Comparison of ENCODE assay signal across 1 fruit fly cellular context in genomic region chr3L:7347984-7348631, dm6.
TF ChIP-seq lines count a peak whose summit lies in the region.

Gene Srp19 (minus strand): TSS chr3L:7348034.
Gene qm (plus strand): TSS chr3L:7348313.

TF ChIP-seq in whole organism, embryonic, 481 proteins besides CTCF, POLR2A, EP300 and RAD21 (continued from another document and continues in another):
- TF ChIP-seq wek (GFP tag; optimal IDR thresholded peaks at IDR 0.05; lab: Kevin White, UChicago), result peak; percentile 43
- TF ChIP-seq Chrac-16 (GFP tag; optimal IDR thresholded peaks at IDR 0.05; lab: Kevin White, UChicago), result peak; percentile 34
- peak; percentile 27 for TF ChIP-seq tx (GFP tag; optimal IDR thresholded peaks at IDR 0.05; lab: Kevin White, UChicago)
- TF ChIP-seq Dbx (GFP tag; IDR thresholded peaks at IDR 0.05; lab: Robert Waterston, UW), result peak; percentile 52; the same call in 2 of the 3 replicates
- TF ChIP-seq Aef1 (GFP tag; IDR thresholded peaks at IDR 0.05; lab: Robert Waterston, UW), result peak; percentile 88
- no peak for TF ChIP-seq CG9876 (GFP tag; optimal IDR thresholded peaks at IDR 0.05; lab: Kevin White, UChicago)
- peak in 1 of 2 experiments; percentile 57 for TF ChIP-seq chif (GFP tag; optimal IDR thresholded peaks at IDR 0.05; lab: Kevin White, UChicago)
- TF ChIP-seq CG14965 (GFP tag; optimal IDR thresholded peaks at IDR 0.05; lab: Kevin White, UChicago; ENCODE audit: borderline replicate concordance), result no peak
- peak; percentile 66 for TF ChIP-seq pzg (GFP tag; optimal IDR thresholded peaks at IDR 0.05; lab: Kevin White, UChicago)
- TF ChIP-seq Asciz (GFP tag; optimal IDR thresholded peaks at IDR 0.05; lab: Kevin White, UChicago), result no peak
- no peak for TF ChIP-seq Spps (tag; optimal IDR thresholded peaks at IDR 0.05; lab: Kevin White, UChicago)
- peak; percentile 55 for TF ChIP-seq BtbVII (GFP tag; optimal IDR thresholded peaks at IDR 0.05; lab: Kevin White, UChicago)
- peak; percentile 69 for TF ChIP-seq pho (GFP tag; optimal IDR thresholded peaks at IDR 0.05; lab: Kevin White, UChicago)
- TF ChIP-seq salm (tag; optimal IDR thresholded peaks at IDR 0.05; lab: Kevin White, UChicago), result no peak
- TF ChIP-seq CG34224 (GFP tag; IDR thresholded peaks at IDR 0.05; lab: Robert Waterston, UW; ENCODE audit: partially characterized antibody), result peak; percentile 70
- peak; percentile 30; the same call in 1 of the 2 replicates for TF ChIP-seq CG14667 (GFP tag; IDR thresholded peaks at IDR 0.05; lab: Robert Waterston, UW)
- TF ChIP-seq amos (GFP tag; IDR thresholded peaks at IDR 0.05; lab: Robert Waterston, UW; ENCODE audit: partially characterized antibody), result peak; percentile 77
- TF ChIP-seq CG5245 (GFP tag; optimal IDR thresholded peaks at IDR 0.05; lab: Kevin White, UChicago), result peak; percentile 27
- TF ChIP-seq cg (GFP tag; optimal IDR thresholded peaks at IDR 0.05; lab: Kevin White, UChicago), result no peak
- TF ChIP-seq CG15073 (GFP tag; optimal IDR thresholded peaks at IDR 0.05; lab: Kevin White, UChicago), result no peak
- peak; percentile 87 for TF ChIP-seq CG13287 (GFP tag; IDR thresholded peaks at IDR 0.05; lab: Robert Waterston, UW; ENCODE audit: partially characterized antibody)
- TF ChIP-seq B-H1 (GFP tag; IDR thresholded peaks at IDR 0.05; lab: Robert Waterston, UW), result peak; percentile 11; the same call in 1 of the 3 replicates
- TF ChIP-seq sima (GFP tag; optimal IDR thresholded peaks at IDR 0.05; lab: Kevin White, UChicago), result no peak
- peak; percentile 71 for TF ChIP-seq hb (GFP tag; IDR thresholded peaks at IDR 0.05; lab: Robert Waterston, UW; ENCODE audit: partially characterized antibody)
- TF ChIP-seq NK7.1 (GFP tag; optimal IDR thresholded peaks at IDR 0.05; lab: Kevin White, UChicago), result no peak
- peak; percentile 92 for TF ChIP-seq knrl (GFP tag; IDR thresholded peaks at IDR 0.05; lab: Robert Waterston, UW; ENCODE audit: partially characterized antibody)
- peak; percentile 40 for TF ChIP-seq CG10267 (tag; optimal IDR thresholded peaks at IDR 0.05; lab: Kevin White, UChicago)
- TF ChIP-seq Gug (GFP tag; IDR thresholded peaks at IDR 0.05; lab: Robert Waterston, UW), result peak; percentile 24; the same call in 1 of the 4 replicates
- TF ChIP-seq vfl (GFP tag; optimal IDR thresholded peaks at IDR 0.05; lab: Kevin White, UChicago), result peak; percentile 54
- TF ChIP-seq B-H2 (GFP tag; optimal IDR thresholded peaks at IDR 0.05; lab: Kevin White, UChicago), result no peak
- TF ChIP-seq wdn (GFP tag; IDR thresholded peaks at IDR 0.05; lab: Robert Waterston, UW), result peak; percentile 46; the same call in 1 of the 2 replicates
- no peak for TF ChIP-seq CG2202 (tag; optimal IDR thresholded peaks at IDR 0.05; lab: Kevin White, UChicago)
- no peak for TF ChIP-seq CG33213 (GFP tag; optimal IDR thresholded peaks at IDR 0.05; lab: Kevin White, UChicago)
- TF ChIP-seq CG2875 (GFP tag; optimal IDR thresholded peaks at IDR 0.05; lab: Kevin White, UChicago), result no peak
- peak; percentile 85 for TF ChIP-seq vnd (GFP tag; IDR thresholded peaks at IDR 0.05; lab: Robert Waterston, UW; ENCODE audit: partially characterized antibody)
- no peak for TF ChIP-seq NC2β (GFP tag; optimal IDR thresholded peaks at IDR 0.05; lab: Kevin White, UChicago)
- peak; percentile 95 for TF ChIP-seq Sin3A (optimal IDR thresholded peaks at IDR 0.05; lab: Kevin White, UChicago)
- TF ChIP-seq bigmax (GFP tag; optimal IDR thresholded peaks at IDR 0.05; lab: Kevin White, UChicago), result no peak
- no peak for TF ChIP-seq Doc2 (GFP tag; IDR thresholded peaks at IDR 0.05; lab: Robert Waterston, UW)
- TF ChIP-seq GATAe (GFP tag; conservative IDR thresholded peaks at IDR 0.05; lab: Robert Waterston, UW), result 0 out of 2 replicates have a peak, but pooled peaks have one; percentile 10
- no peak for TF ChIP-seq sc (optimal IDR thresholded peaks at IDR 0.05; lab: Kevin White, UChicago)
- no peak for TF ChIP-seq sc (GFP tag; optimal IDR thresholded peaks at IDR 0.05; lab: Kevin White, UChicago)
- no peak for TF ChIP-seq yki (optimal IDR thresholded peaks at IDR 0.05; lab: Kevin White, UChicago)
- no peak for TF ChIP-seq CG11093 (GFP tag; IDR thresholded peaks at IDR 0.05; lab: Robert Waterston, UW)
- TF ChIP-seq CG34376 (GFP tag; optimal IDR thresholded peaks at IDR 0.05; lab: Kevin White, UChicago), result peak; percentile 41
- TF ChIP-seq CG3281 (GFP tag; optimal IDR thresholded peaks at IDR 0.05; lab: Kevin White, UChicago), result peak; percentile 34
- no peak for TF ChIP-seq grn (GFP tag; optimal IDR thresholded peaks at IDR 0.05; lab: Kevin White, UChicago)
- peak; percentile 50; the same call in 2 of the 3 replicates for TF ChIP-seq Opbp (GFP tag; IDR thresholded peaks at IDR 0.05; lab: Robert Waterston, UW; ENCODE audit: partially characterized antibody)
- TF ChIP-seq CG8290 (GFP tag; optimal IDR thresholded peaks at IDR 0.05; lab: Kevin White, UChicago), result peak; percentile 45
- TF ChIP-seq CG8290 (tag; optimal IDR thresholded peaks at IDR 0.05; lab: Kevin White, UChicago), result peak in 1 of 2 experiments; percentile 49
- peak; percentile 46 for TF ChIP-seq CG15601 (tag; optimal IDR thresholded peaks at IDR 0.05; lab: Kevin White, UChicago)
- TF ChIP-seq CG17612 (GFP tag; IDR thresholded peaks at IDR 0.05; lab: Robert Waterston, UW), result no peak
- no peak for TF ChIP-seq CG13123 (GFP tag; optimal IDR thresholded peaks at IDR 0.05; lab: Kevin White, UChicago)
- no peak for TF ChIP-seq CG3838 (GFP tag; optimal IDR thresholded peaks at IDR 0.05; lab: Kevin White, UChicago)
- peak; percentile 46 for TF ChIP-seq bcd (GFP tag; optimal IDR thresholded peaks at IDR 0.05; lab: Kevin White, UChicago)
- TF ChIP-seq lilli (GFP tag; optimal IDR thresholded peaks at IDR 0.05; lab: Kevin White, UChicago), result peak; percentile 73
- TF ChIP-seq CG17829 (tag; optimal IDR thresholded peaks at IDR 0.05; lab: Kevin White, UChicago), result peak; percentile 43
- no peak for TF ChIP-seq Kr (GFP tag; optimal IDR thresholded peaks at IDR 0.05; lab: Kevin White, UChicago)
- peak; percentile 58 for TF ChIP-seq CG32772 (GFP tag; IDR thresholded peaks at IDR 0.05; lab: Robert Waterston, UW)
- TF ChIP-seq ap (GFP tag; IDR thresholded peaks at IDR 0.05; lab: Robert Waterston, UW), result no peak
- no peak for TF ChIP-seq CG8281 (tag; optimal IDR thresholded peaks at IDR 0.05; lab: Kevin White, UChicago)
- peak; percentile 23 for TF ChIP-seq shn (GFP tag; optimal IDR thresholded peaks at IDR 0.05; lab: Kevin White, UChicago)
- TF ChIP-seq croc (GFP tag; conservative IDR thresholded peaks at IDR 0.05; lab: Robert Waterston, UW), result no peak
- peak; percentile 0 for TF ChIP-seq NfI (GFP tag; optimal IDR thresholded peaks at IDR 0.05; lab: Kevin White, UChicago)
- TF ChIP-seq CG13624 (GFP tag; optimal IDR thresholded peaks at IDR 0.05; lab: Kevin White, UChicago), result peak; percentile 52
- TF ChIP-seq CG1832 (GFP tag; optimal IDR thresholded peaks at IDR 0.05; lab: Kevin White, UChicago), result no peak
- no peak for TF ChIP-seq CG7928 (GFP tag; optimal IDR thresholded peaks at IDR 0.05; lab: Kevin White, UChicago)
- peak; percentile 36 for TF ChIP-seq cwo (GFP tag; optimal IDR thresholded peaks at IDR 0.05; lab: Kevin White, UChicago)
- no peak for TF ChIP-seq Hmx (GFP tag; optimal IDR thresholded peaks at IDR 0.05; lab: Kevin White, UChicago)
- TF ChIP-seq CG3726 (GFP tag; IDR thresholded peaks at IDR 0.05; lab: Robert Waterston, UW), result no peak
- peak; percentile 10 for TF ChIP-seq CG7786 (GFP tag; optimal IDR thresholded peaks at IDR 0.05; lab: Kevin White, UChicago)
- no peak for TF ChIP-seq Sox102F (GFP tag; optimal IDR thresholded peaks at IDR 0.05; lab: Kevin White, UChicago)
- TF ChIP-seq trem (tag; optimal IDR thresholded peaks at IDR 0.05; lab: Kevin White, UChicago), result peak; percentile 6
- TF ChIP-seq h (optimal IDR thresholded peaks at IDR 0.05; lab: Kevin White, UChicago), result no peak
- no peak for TF ChIP-seq pb (GFP tag; optimal IDR thresholded peaks at IDR 0.05; lab: Kevin White, UChicago)
- peak; percentile 46 for TF ChIP-seq CG8924 (tag; optimal IDR thresholded peaks at IDR 0.05; lab: Kevin White, UChicago)
- TF ChIP-seq Ets97D (GFP tag; optimal IDR thresholded peaks at IDR 0.05; lab: Kevin White, UChicago), result peak; percentile 51
- no peak for TF ChIP-seq Hey (tag; optimal IDR thresholded peaks at IDR 0.05; lab: Kevin White, UChicago)
- TF ChIP-seq D19B (GFP tag; optimal IDR thresholded peaks at IDR 0.05; lab: Kevin White, UChicago), result no peak
- TF ChIP-seq Dip3 (GFP tag; optimal IDR thresholded peaks at IDR 0.05; lab: Kevin White, UChicago), result peak; percentile 6
- TF ChIP-seq CoRest (tag; optimal IDR thresholded peaks at IDR 0.05; lab: Kevin White, UChicago), result peak; percentile 68
- TF ChIP-seq Meics (GFP tag; optimal IDR thresholded peaks at IDR 0.05; lab: Kevin White, UChicago), result peak; percentile 14
- no peak for TF ChIP-seq pan (optimal IDR thresholded peaks at IDR 0.05; lab: Kevin White, UChicago)
- peak in 1 of 2 experiments; percentile 63 for TF ChIP-seq pan (GFP tag; optimal IDR thresholded peaks at IDR 0.05 in 1 of 2, IDR thresholded peaks at IDR 0.05 in 1 of 2)
- TF ChIP-seq so (GFP tag; IDR thresholded peaks at IDR 0.05; lab: Robert Waterston, UW), result peak; percentile 55; the same call in 2 of the 3 replicates
- TF ChIP-seq CG3407 (GFP tag; optimal IDR thresholded peaks at IDR 0.05; lab: Kevin White, UChicago), result no peak
- TF ChIP-seq CG8765 (GFP tag; IDR thresholded peaks at IDR 0.05; lab: Robert Waterston, UW), result no peak
- peak; percentile 51; the same call in 1 of the 2 replicates for TF ChIP-seq Rfx (GFP tag; IDR thresholded peaks at IDR 0.05; lab: Robert Waterston, UW)
- 0 out of 3 replicates have a peak, but pooled peaks have one; percentile 41 for TF ChIP-seq CG11456 (GFP tag; IDR thresholded peaks at IDR 0.05; lab: Robert Waterston, UW)
- peak; percentile 14; the same call in 1 of the 2 replicates for TF ChIP-seq cas (GFP tag; IDR thresholded peaks at IDR 0.05; lab: Robert Waterston, UW)
- peak; percentile 53 for TF ChIP-seq kni (GFP tag; optimal IDR thresholded peaks at IDR 0.05; lab: Kevin White, UChicago)
- TF ChIP-seq Sry-β (GFP tag; optimal IDR thresholded peaks at IDR 0.05; lab: Kevin White, UChicago), result peak; percentile 93
- no peak for TF ChIP-seq CG10431 (GFP tag; optimal IDR thresholded peaks at IDR 0.05; lab: Kevin White, UChicago)
- TF ChIP-seq CG6765 (GFP tag; optimal IDR thresholded peaks at IDR 0.05; lab: Kevin White, UChicago), result peak; percentile 43
- TF ChIP-seq CG11723 (GFP tag; optimal IDR thresholded peaks at IDR 0.05; lab: Kevin White, UChicago), result no peak
- TF ChIP-seq dysf (GFP tag; IDR thresholded peaks at IDR 0.05; lab: Robert Waterston, UW), result peak; percentile 64
- no peak for TF ChIP-seq ash1 (GFP tag; optimal IDR thresholded peaks at IDR 0.05; lab: Kevin White, UChicago)
- peak; percentile 24 for TF ChIP-seq CG12769 (tag; optimal IDR thresholded peaks at IDR 0.05; lab: Kevin White, UChicago)
- TF ChIP-seq CG10274 (GFP tag; optimal IDR thresholded peaks at IDR 0.05; lab: Kevin White, UChicago), result no peak
- TF ChIP-seq Hr39 (optimal IDR thresholded peaks at IDR 0.05; lab: Kevin White, UChicago), result no peak
- TF ChIP-seq CG9932 (GFP tag; IDR thresholded peaks at IDR 0.05; lab: Robert Waterston, UW), result peak; percentile 78
- TF ChIP-seq Optix (GFP tag; IDR thresholded peaks at IDR 0.05; lab: Robert Waterston, UW), result peak; percentile 29; the same call in 1 of the 3 replicates
- TF ChIP-seq onecut (GFP tag; IDR thresholded peaks at IDR 0.05; lab: Robert Waterston, UW), result peak; percentile 44; the same call in 1 of the 2 replicates
- TF ChIP-seq gcm2 (GFP tag; optimal IDR thresholded peaks at IDR 0.05; lab: Kevin White, UChicago), result no peak
- no peak for TF ChIP-seq nerfin-2 (GFP tag; IDR thresholded peaks at IDR 0.05; lab: Robert Waterston, UW; ENCODE audit: partially characterized antibody)
- no peak for TF ChIP-seq cad (GFP tag; optimal IDR thresholded peaks at IDR 0.05; lab: Kevin White, UChicago)
- peak; percentile 69 for TF ChIP-seq CG10543 (GFP tag; optimal IDR thresholded peaks at IDR 0.05; lab: Kevin White, UChicago)
- no peak for TF ChIP-seq schlank (tag; optimal IDR thresholded peaks at IDR 0.05; lab: Kevin White, UChicago)
- no peak for TF ChIP-seq Mad (GFP tag; optimal IDR thresholded peaks at IDR 0.05; lab: Kevin White, UChicago)
- TF ChIP-seq gem (tag; optimal IDR thresholded peaks at IDR 0.05; lab: Kevin White, UChicago), result peak; percentile 76
- peak; percentile 77 for TF ChIP-seq Side (GFP tag; optimal IDR thresholded peaks at IDR 0.05; lab: Kevin White, UChicago)
- no peak for TF ChIP-seq CG17568 (GFP tag; optimal IDR thresholded peaks at IDR 0.05; lab: Kevin White, UChicago)
- TF ChIP-seq Six4 (GFP tag; optimal IDR thresholded peaks at IDR 0.05; lab: Kevin White, UChicago), result no peak
- TF ChIP-seq Lim3 (GFP tag; IDR thresholded peaks at IDR 0.05; lab: Robert Waterston, UW), result no peak
- peak; percentile 32; the same call in 1 of the 2 replicates for TF ChIP-seq CG9215 (GFP tag; IDR thresholded peaks at IDR 0.05; lab: Robert Waterston, UW)
- no peak for TF ChIP-seq CG6683 (GFP tag; optimal IDR thresholded peaks at IDR 0.05; lab: Kevin White, UChicago)
- TF ChIP-seq scrt (GFP tag; optimal IDR thresholded peaks at IDR 0.05; lab: Kevin White, UChicago), result no peak
- peak; percentile 47 for TF ChIP-seq az2 (GFP tag; optimal IDR thresholded peaks at IDR 0.05; lab: Kevin White, UChicago)
- no peak for TF ChIP-seq CG14441 (GFP tag; IDR thresholded peaks at IDR 0.05; lab: Robert Waterston, UW)
- TF ChIP-seq ac (GFP tag; optimal IDR thresholded peaks at IDR 0.05; lab: Kevin White, UChicago), result no peak
- no peak for TF ChIP-seq ara (GFP tag; IDR thresholded peaks at IDR 0.05; lab: Robert Waterston, UW)
- peak; percentile 20 for TF ChIP-seq stwl (tag; optimal IDR thresholded peaks at IDR 0.05; lab: Kevin White, UChicago)
- no peak for TF ChIP-seq CG31388 (GFP tag; optimal IDR thresholded peaks at IDR 0.05; lab: Kevin White, UChicago)
- no peak for TF ChIP-seq psq (GFP tag; optimal IDR thresholded peaks at IDR 0.05; lab: Kevin White, UChicago)
- no peak for TF ChIP-seq CG10321 (GFP tag; IDR thresholded peaks at IDR 0.05; lab: Robert Waterston, UW)
- peak; percentile 97 for TF ChIP-seq chinmo (GFP tag; IDR thresholded peaks at IDR 0.05; lab: Robert Waterston, UW; ENCODE audit: partially characterized antibody)
- peak; percentile 29 for TF ChIP-seq nau (GFP tag; optimal IDR thresholded peaks at IDR 0.05; lab: Kevin White, UChicago)
- TF ChIP-seq CG11695 (GFP tag; IDR thresholded peaks at IDR 0.05; lab: Robert Waterston, UW), result no peak
- TF ChIP-seq kah (GFP tag; optimal IDR thresholded peaks at IDR 0.05; lab: Kevin White, UChicago), result peak; percentile 28
- peak; percentile 53 for TF ChIP-seq Camta (GFP tag; optimal IDR thresholded peaks at IDR 0.05; lab: Kevin White, UChicago)
